Fruit fly (Drosophila melanogaster) whole organism, pupa: ENCODE measurements around the gene Miro.

Source experiments
- CG14655 ChIP-seq: fragments of 200-800 bp; sonication (Bioruptor generic); optimal IDR thresholded peaks from 3 replicates; lab custom pipeline; 2017; ENCODE audit warnings: mild to moderate bottlenecking, missing biosample characterization, missing genetic modification reagents, missing genetic modification characterization
- EcR ChIP-seq: fragments of 200-800 bp; sonication (Bioruptor generic); optimal IDR thresholded peaks from 3 replicates; lab custom pipeline; 2019; ENCODE audit warnings: missing biosample characterization, missing genetic modification characterization, mild to moderate bottlenecking, moderate library complexity, missing genetic modification reagents

DNA sequence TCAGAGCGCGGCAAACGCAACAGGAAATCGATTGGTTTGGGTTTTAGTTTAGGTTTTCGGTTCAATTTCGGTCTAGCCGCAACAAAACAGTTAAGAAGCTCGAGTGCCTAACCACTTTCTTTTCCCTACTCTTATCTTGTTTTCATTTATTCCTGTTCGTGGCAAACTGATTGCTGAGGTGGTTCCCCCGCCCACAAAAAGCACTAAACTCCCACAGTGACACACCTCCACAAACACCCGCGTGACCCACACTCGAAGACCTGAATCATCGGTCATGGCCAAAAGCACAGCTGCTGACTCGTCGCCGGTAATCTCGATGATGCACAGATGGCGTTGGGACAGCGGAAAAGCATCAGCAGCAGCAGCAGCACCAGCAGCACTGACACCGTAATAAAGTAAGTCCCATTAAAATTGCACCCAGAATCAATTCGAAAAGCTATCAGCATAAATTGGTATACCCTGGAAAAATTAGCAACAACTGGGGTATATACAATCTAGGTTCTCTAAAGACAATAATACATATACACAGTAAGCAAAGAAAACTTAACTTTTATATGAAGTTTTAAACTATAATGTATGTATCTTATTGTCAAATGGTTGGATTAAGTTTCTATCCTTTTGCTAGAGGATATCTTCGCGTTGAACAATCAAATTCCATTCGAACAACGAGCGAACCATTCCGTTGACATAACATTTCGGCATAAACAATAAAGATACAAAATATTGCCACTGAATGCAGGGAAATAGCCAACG lies 12.8 kb downstream of the Miro start:
- no peak for TF ChIP-seq EcR (GFP tag; lab: Kevin White, UChicago)
- TF ChIP-seq CG14655 (GFP tag; lab: Kevin White, UChicago), result peak; percentile 39
